Fruit fly (Drosophila melanogaster): Measurements from ENCODE around the gene Tpi.

The Tpi gene

DNA sequence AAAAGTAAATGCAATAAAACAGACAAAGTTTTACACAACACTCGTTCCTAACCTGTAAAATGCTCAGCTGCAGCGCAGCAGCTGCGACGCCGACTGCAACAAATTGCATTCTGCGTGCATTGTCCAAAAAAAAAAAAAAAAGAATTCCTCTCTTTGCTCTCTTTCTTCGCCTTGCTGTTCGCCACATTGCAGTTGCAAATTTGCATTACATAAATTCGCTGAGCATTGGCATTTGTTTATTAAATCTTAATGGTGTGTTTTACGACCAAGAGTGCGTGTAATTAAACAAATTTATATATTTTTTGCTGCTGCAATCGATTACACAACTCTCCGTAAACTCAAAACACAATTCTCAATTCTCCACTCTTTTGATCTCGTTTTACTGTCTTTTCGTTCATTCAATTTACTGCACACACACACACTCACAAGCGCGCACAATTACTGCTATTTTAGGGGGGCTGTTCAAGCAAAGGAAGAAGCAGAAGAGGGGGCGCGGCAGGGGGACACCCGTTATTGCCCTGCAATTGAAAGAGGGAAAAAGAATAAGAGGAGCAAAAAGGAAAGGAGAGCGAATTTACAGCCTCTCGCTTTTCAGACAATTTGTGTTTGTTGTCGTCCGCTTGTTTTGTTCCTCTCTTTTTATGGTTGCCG, 33.9 kb downstream of the Tpi start (continued):
- TF ChIP-seq MESR4 (GFP tag; optimal IDR thresholded peaks at IDR 0.05) (no peak), Fer3 (tag; optimal IDR thresholded peaks at IDR 0.05) (no peak), D19B (GFP tag; optimal IDR thresholded peaks at IDR 0.05) (no peak), sqz (GFP tag; optimal IDR thresholded peaks at IDR 0.05) (no peak), chn (GFP tag; optimal IDR thresholded peaks at IDR 0.05) (no peak), tap (tag; optimal IDR thresholded peaks at IDR 0.05) (no peak), abd-A (tag; optimal IDR thresholded peaks at IDR 0.05) (peak; percentile 82), gt (GFP tag; IDR thresholded peaks at IDR 0.05) (no peak), CG9215 (GFP tag; IDR thresholded peaks at IDR 0.05) (no peak), sens (GFP tag) (peak; percentile 66), z (GFP tag; IDR thresholded peaks at IDR 0.05) (no peak), CG10654 (GFP tag; optimal IDR thresholded peaks at IDR 0.05) (no peak), sc (optimal IDR thresholded peaks at IDR 0.05) (no peak), sc (GFP tag; optimal IDR thresholded peaks at IDR 0.05) (no peak), Med (GFP tag) (peak; percentile 44), CG15514 (GFP tag; optimal IDR thresholded peaks at IDR 0.05) (no peak), jigr1 (GFP tag; IDR thresholded peaks at IDR 0.05) (no peak), CG4404 (GFP tag; IDR thresholded peaks at IDR 0.05) (no peak), Trl (optimal IDR thresholded peaks at IDR 0.05) (peak in 1 of 2 experiments; percentile 11), Trl (GFP tag; optimal IDR thresholded peaks at IDR 0.05) (no peak), amos (GFP tag; IDR thresholded peaks at IDR 0.05; ENCODE audit: partially characterized antibody) (no peak), da (GFP tag; optimal IDR thresholded peaks at IDR 0.05) (no peak), crol (GFP tag; IDR thresholded peaks at IDR 0.05) (peak; percentile 80), crp (GFP tag; optimal IDR thresholded peaks at IDR 0.05) (no peak), Eip74EF (GFP tag; optimal IDR thresholded peaks at IDR 0.05) (no peak), ERR (GFP tag; optimal IDR thresholded peaks at IDR 0.05) (no peak)

dm6 chr3R:30099341-30099871, 35.0 kb downstream of the Tpi start:
- TF ChIP-seq CG2889 (GFP tag; IDR thresholded peaks at IDR 0.05) = no peak
- TF ChIP-seq Ssrp (tag; optimal IDR thresholded peaks at IDR 0.05) = no peak
- TF ChIP-seq so (GFP tag; IDR thresholded peaks at IDR 0.05) = peak; percentile 28; the same call in 2 of the 3 replicates
- TF ChIP-seq tna (GFP tag; IDR thresholded peaks at IDR 0.05; ENCODE audit: partially characterized antibody) = peak; percentile 28; the same call in 1 of the 2 replicates
- peak; percentile 67; the same call in 1 of the 2 replicates for TF ChIP-seq bbx (GFP tag; IDR thresholded peaks at IDR 0.05; ENCODE audit: partially characterized antibody)
- TF ChIP-seq h (optimal IDR thresholded peaks at IDR 0.05) = no peak
- no peak for TF ChIP-seq CG8765 (GFP tag; IDR thresholded peaks at IDR 0.05)
- TF ChIP-seq ci (GFP tag; IDR thresholded peaks at IDR 0.05) = no peak
- no peak; the same call in 2 of the 3 replicates for TF ChIP-seq HLH4C (GFP tag; IDR thresholded peaks at IDR 0.05; ENCODE audit: partially characterized antibody)
- no peak for TF ChIP-seq tap (tag; optimal IDR thresholded peaks at IDR 0.05)
- TF ChIP-seq CG17328 (GFP tag; IDR thresholded peaks at IDR 0.05) = no peak
- no peak for TF ChIP-seq lmd (GFP tag; IDR thresholded peaks at IDR 0.05)
- TF ChIP-seq CG32532 (GFP tag; IDR thresholded peaks at IDR 0.05) = peak; percentile 41; the same call in 1 of the 2 replicates
- peak; percentile 76; the same call in 1 of the 2 replicates for TF ChIP-seq chm (GFP tag; IDR thresholded peaks at IDR 0.05)
- no peak for TF ChIP-seq CG11093 (GFP tag; IDR thresholded peaks at IDR 0.05)
- TF ChIP-seq cato (GFP tag; optimal IDR thresholded peaks at IDR 0.05; ENCODE audit: borderline replicate concordance) = no peak
- TF ChIP-seq Dref (GFP tag; IDR thresholded peaks at IDR 0.05) = no peak
- TF ChIP-seq sug (tag; optimal IDR thresholded peaks at IDR 0.05) = no peak
- no peak for TF ChIP-seq Fer1 (GFP tag; optimal IDR thresholded peaks at IDR 0.05)
- 0 out of 3 replicates have a peak, but pooled peaks have one; percentile 44 for TF ChIP-seq Doc3 (GFP tag; IDR thresholded peaks at IDR 0.05; ENCODE audit: partially characterized antibody)
- 0 out of 3 replicates have a peak, but pooled peaks have one; percentile 6 for TF ChIP-seq Dbx (GFP tag; IDR thresholded peaks at IDR 0.05)
- no peak for TF ChIP-seq lov (optimal IDR thresholded peaks at IDR 0.05)
- no peak for TF ChIP-seq lov (GFP tag; IDR thresholded peaks at IDR 0.05)
- no peak for TF ChIP-seq CG17829 (tag; optimal IDR thresholded peaks at IDR 0.05)
- TF ChIP-seq inv (GFP tag; IDR thresholded peaks at IDR 0.05; ENCODE audit: partially characterized antibody) = peak; percentile 27; the same call in 1 of the 2 replicates
- no peak for TF ChIP-seq CG10274 (GFP tag; optimal IDR thresholded peaks at IDR 0.05)
